1 fruit fly cellular context compared by ENCODE assay signal in the genomic region with DNA sequence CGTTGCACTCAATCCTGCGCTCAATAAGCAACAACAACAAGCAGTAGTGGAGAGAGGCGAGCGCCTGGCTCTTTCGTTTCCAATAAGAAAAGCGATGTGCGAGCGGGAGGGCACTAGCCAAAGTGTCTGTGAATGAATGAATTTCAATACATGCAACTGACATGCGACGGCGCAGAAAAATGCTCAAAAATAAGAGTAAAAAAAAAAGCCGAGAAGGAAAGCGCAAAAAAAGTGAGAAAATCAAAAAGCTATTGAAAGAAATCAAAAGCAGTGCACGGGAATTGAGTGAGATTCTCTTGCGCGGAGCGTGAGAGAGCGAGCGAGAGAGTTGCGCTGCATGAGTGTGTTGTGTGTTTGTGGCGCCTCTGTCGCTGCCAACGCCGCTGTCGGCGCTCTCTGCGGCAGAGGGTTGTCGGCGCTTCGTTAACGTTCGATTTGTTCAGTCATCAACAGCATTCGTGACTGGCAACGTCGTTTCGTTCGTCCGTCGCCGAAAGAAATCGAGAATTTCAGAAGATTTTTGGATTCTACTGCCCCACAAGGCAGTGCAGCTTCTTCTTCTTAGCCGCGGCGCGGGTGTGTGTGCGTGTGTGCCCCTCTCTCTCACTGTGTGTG.
A peak's percentile ranks its signal among the peaks of the same experiment; 100 is the strongest.
TF ChIP-seq lines count a peak whose summit lies in the region.

ct (plus strand) TSS at position 438 of the 615 bp plus-strand sequence.

TF ChIP-seq in whole organism, embryonic, 481 proteins besides CTCF, POLR2A, EP300 and RAD21 (continued from another document and continues in another):
- TF ChIP-seq CG11247 (GFP tag; IDR thresholded peaks at IDR 0.05; lab: Robert Waterston, UW) (no peak), HLHmδ (GFP tag; optimal IDR thresholded peaks at IDR 0.05; lab: Kevin White, UChicago) (no peak), Hr78 (GFP tag; optimal IDR thresholded peaks at IDR 0.05; lab: Kevin White, UChicago) (no peak), chinmo (GFP tag; IDR thresholded peaks at IDR 0.05; lab: Robert Waterston, UW; ENCODE audit: partially characterized antibody) (peak; percentile 83; the same call in 2 of the 4 replicates), CG9437 (GFP tag; optimal IDR thresholded peaks at IDR 0.05; lab: Kevin White, UChicago) (no peak), dati (GFP tag; IDR thresholded peaks at IDR 0.05; lab: Robert Waterston, UW) (no peak), row (GFP tag; IDR thresholded peaks at IDR 0.05; lab: Robert Waterston, UW) (no peak; the same call in 2 of the 3 replicates), CG32532 (GFP tag; IDR thresholded peaks at IDR 0.05; lab: Robert Waterston, UW) (no peak), Mrtf (GFP tag; IDR thresholded peaks at IDR 0.05; lab: Robert Waterston, UW) (no peak), ems (GFP tag; optimal IDR thresholded peaks at IDR 0.05; lab: Kevin White, UChicago) (no peak), Myb (GFP tag; optimal IDR thresholded peaks at IDR 0.05; lab: Kevin White, UChicago) (no peak), org-1 (GFP tag; optimal IDR thresholded peaks at IDR 0.05; lab: Kevin White, UChicago) (no peak), HmgZ (tag; optimal IDR thresholded peaks at IDR 0.05; lab: Kevin White, UChicago) (no peak), slbo (GFP tag; IDR thresholded peaks at IDR 0.05; lab: Robert Waterston, UW) (no peak), CG2129 (GFP tag; IDR thresholded peaks at IDR 0.05; lab: Robert Waterston, UW; ENCODE audit: partially characterized antibody) (no peak), CG31224 (GFP tag; IDR thresholded peaks at IDR 0.05; lab: Robert Waterston, UW) (no peak), HHEX (GFP tag; optimal IDR thresholded peaks at IDR 0.05; lab: Kevin White, UChicago) (no peak), CG11093 (GFP tag; IDR thresholded peaks at IDR 0.05; lab: Robert Waterston, UW) (no peak), Fer1 (GFP tag; optimal IDR thresholded peaks at IDR 0.05; lab: Kevin White, UChicago) (no peak), ab (GFP tag; optimal IDR thresholded peaks at IDR 0.05; lab: Kevin White, UChicago) (no peak), dmrt11E (tag; optimal IDR thresholded peaks at IDR 0.05; lab: Kevin White, UChicago) (no peak), Taf1 (GFP tag; IDR thresholded peaks at IDR 0.05; lab: Robert Waterston, UW) (no peak), CG10959 (GFP tag; IDR thresholded peaks at IDR 0.05; lab: Robert Waterston, UW) (no peak), CG18011 (GFP tag; optimal IDR thresholded peaks at IDR 0.05; lab: Kevin White, UChicago) (no peak), CG34224 (GFP tag; IDR thresholded peaks at IDR 0.05; lab: Robert Waterston, UW; ENCODE audit: partially characterized antibody) (0 out of 3 replicates have a peak, but pooled peaks have one; percentile 43), Sin3A (optimal IDR thresholded peaks at IDR 0.05; lab: Kevin White, UChicago) (no peak), ATbp (GFP tag; optimal IDR thresholded peaks at IDR 0.05; lab: Kevin White, UChicago) (no peak), CG12391 (tag; optimal IDR thresholded peaks at IDR 0.05; lab: Kevin White, UChicago) (no peak), tio (GFP tag; optimal IDR thresholded peaks at IDR 0.05; lab: Kevin White, UChicago) (no peak), Doc2 (GFP tag; IDR thresholded peaks at IDR 0.05; lab: Robert Waterston, UW) (no peak), CG1233 (GFP tag; optimal IDR thresholded peaks at IDR 0.05; lab: Kevin White, UChicago) (no peak), MESR4 (GFP tag; optimal IDR thresholded peaks at IDR 0.05; lab: Kevin White, UChicago) (no peak), Hr39 (optimal IDR thresholded peaks at IDR 0.05; lab: Kevin White, UChicago) (no peak), pb (GFP tag; optimal IDR thresholded peaks at IDR 0.05; lab: Kevin White, UChicago) (no peak), CG14014 (GFP tag; IDR thresholded peaks at IDR 0.05; lab: Robert Waterston, UW) (no peak), Stat92E (GFP tag; optimal IDR thresholded peaks at IDR 0.05; lab: Kevin White, UChicago) (no peak), NfI (GFP tag; optimal IDR thresholded peaks at IDR 0.05; lab: Kevin White, UChicago) (no peak), Side (GFP tag; optimal IDR thresholded peaks at IDR 0.05; lab: Kevin White, UChicago) (peak; percentile 26), Bdp1 (GFP tag; optimal IDR thresholded peaks at IDR 0.05; lab: Kevin White, UChicago) (no peak), ewg (GFP tag; optimal IDR thresholded peaks at IDR 0.05; lab: Kevin White, UChicago) (peak; percentile 52), mld (GFP tag; IDR thresholded peaks at IDR 0.05; lab: Robert Waterston, UW; ENCODE audit: partially characterized antibody) (peak; percentile 49; the same call in 1 of the 3 replicates), sima (GFP tag; optimal IDR thresholded peaks at IDR 0.05; lab: Kevin White, UChicago) (no peak), sens (GFP tag; lab: Kevin White, UChicago) (peak; percentile 81), CG8359 (GFP tag; optimal IDR thresholded peaks at IDR 0.05; lab: Kevin White, UChicago; ENCODE audit: borderline replicate concordance) (no peak), CG13287 (GFP tag; IDR thresholded peaks at IDR 0.05; lab: Robert Waterston, UW; ENCODE audit: partially characterized antibody) (peak; percentile 42; the same call in 1 of the 2 replicates), CG9817 (tag; optimal IDR thresholded peaks at IDR 0.05; lab: Kevin White, UChicago) (no peak), Max (GFP tag; optimal IDR thresholded peaks at IDR 0.05; lab: Kevin White, UChicago) (no peak), CG17802 (tag; optimal IDR thresholded peaks at IDR 0.05; lab: Kevin White, UChicago) (no peak), phol (tag; optimal IDR thresholded peaks at IDR 0.05; lab: Kevin White, UChicago) (no peak), CG43689 (GFP tag; IDR thresholded peaks at IDR 0.05; lab: Robert Waterston, UW) (no peak), CG4328 (GFP tag; optimal IDR thresholded peaks at IDR 0.05; lab: Kevin White, UChicago) (no peak), Xbp1 (GFP tag; optimal IDR thresholded peaks at IDR 0.05; lab: Kevin White, UChicago) (no peak), CG6813 (GFP tag; optimal IDR thresholded peaks at IDR 0.05; lab: Kevin White, UChicago) (no peak), disco-r (GFP tag; optimal IDR thresholded peaks at IDR 0.05; lab: Kevin White, UChicago) (no peak), crp (GFP tag; optimal IDR thresholded peaks at IDR 0.05; lab: Kevin White, UChicago) (no peak), Hr3 (GFP tag; optimal IDR thresholded peaks at IDR 0.05; lab: Kevin White, UChicago) (no peak), CG2712 (tag; optimal IDR thresholded peaks at IDR 0.05; lab: Kevin White, UChicago) (no peak), CG30020 (tag; optimal IDR thresholded peaks at IDR 0.05; lab: Kevin White, UChicago) (no peak), jing (GFP tag; optimal IDR thresholded peaks at IDR 0.05; lab: Kevin White, UChicago) (peak; percentile 14), Ssrp (tag; optimal IDR thresholded peaks at IDR 0.05; lab: Kevin White, UChicago) (no peak), CG30403 (GFP tag; optimal IDR thresholded peaks at IDR 0.05; lab: Kevin White, UChicago) (no peak), Scr (GFP tag; IDR thresholded peaks at IDR 0.05; lab: Robert Waterston, UW; ENCODE audit: partially characterized antibody) (peak; percentile 30; the same call in 1 of the 2 replicates), Dref (GFP tag; IDR thresholded peaks at IDR 0.05; lab: Robert Waterston, UW) (no peak), CG2889 (GFP tag; IDR thresholded peaks at IDR 0.05; lab: Robert Waterston, UW) (no peak), tgo (GFP tag; IDR thresholded peaks at IDR 0.05; lab: Robert Waterston, UW) (no peak), CG11696 (GFP tag; IDR thresholded peaks at IDR 0.05; lab: Robert Waterston, UW) (no peak), CG6683 (GFP tag; optimal IDR thresholded peaks at IDR 0.05; lab: Kevin White, UChicago) (no peak), Sry-β (GFP tag; optimal IDR thresholded peaks at IDR 0.05; lab: Kevin White, UChicago) (no peak), CG13894 (tag; optimal IDR thresholded peaks at IDR 0.05; lab: Kevin White, UChicago) (no peak), esg (GFP tag; conservative IDR thresholded peaks at IDR 0.05; lab: Robert Waterston, UW) (no peak), dm (GFP tag; optimal IDR thresholded peaks at IDR 0.05; lab: Kevin White, UChicago) (no peak), CG9876 (GFP tag; optimal IDR thresholded peaks at IDR 0.05; lab: Kevin White, UChicago) (no peak), tap (tag; optimal IDR thresholded peaks at IDR 0.05; lab: Kevin White, UChicago) (no peak), Atf3 (GFP tag; optimal IDR thresholded peaks at IDR 0.05; lab: Kevin White, UChicago) (no peak), CG2875 (GFP tag; optimal IDR thresholded peaks at IDR 0.05; lab: Kevin White, UChicago) (no peak), bbx (GFP tag; IDR thresholded peaks at IDR 0.05; lab: Robert Waterston, UW; ENCODE audit: partially characterized antibody) (peak; percentile 61; the same call in 1 of the 2 replicates), psq (GFP tag; optimal IDR thresholded peaks at IDR 0.05; lab: Kevin White, UChicago) (no peak), CG8388 (GFP tag; optimal IDR thresholded peaks at IDR 0.05; lab: Kevin White, UChicago) (no peak), CG18599 (GFP tag; optimal IDR thresholded peaks at IDR 0.05; lab: Kevin White, UChicago) (no peak), peb (GFP tag; IDR thresholded peaks at IDR 0.05; lab: Robert Waterston, UW) (no peak), luna (GFP tag; optimal IDR thresholded peaks at IDR 0.05; lab: Kevin White, UChicago) (no peak), toy (GFP tag; IDR thresholded peaks at IDR 0.05; lab: Robert Waterston, UW) (no peak), BtbVII (GFP tag; optimal IDR thresholded peaks at IDR 0.05; lab: Kevin White, UChicago) (no peak), btn (GFP tag; optimal IDR thresholded peaks at IDR 0.05; lab: Kevin White, UChicago) (no peak), CG17912 (GFP tag; optimal IDR thresholded peaks at IDR 0.05; lab: Kevin White, UChicago) (no peak), CG9609 (GFP tag; optimal IDR thresholded peaks at IDR 0.05; lab: Kevin White, UChicago) (no peak), CG12236 (GFP tag; optimal IDR thresholded peaks at IDR 0.05; lab: Kevin White, UChicago) (no peak), Med (GFP tag; lab: Kevin White, UChicago) (peak; percentile 72), CG8281 (tag; optimal IDR thresholded peaks at IDR 0.05; lab: Kevin White, UChicago) (no peak), CG12104 (GFP tag; optimal IDR thresholded peaks at IDR 0.05; lab: Kevin White, UChicago) (no peak), CG18262 (tag; optimal IDR thresholded peaks at IDR 0.05; lab: Kevin White, UChicago) (no peak), Ada2b (GFP tag; IDR thresholded peaks at IDR 0.05; lab: Robert Waterston, UW) (no peak), hth (optimal IDR thresholded peaks at IDR 0.05; lab: Kevin White, UChicago) (no peak), CG11723 (GFP tag; optimal IDR thresholded peaks at IDR 0.05; lab: Kevin White, UChicago) (no peak), H2.0 (GFP tag; IDR thresholded peaks at IDR 0.05; lab: Robert Waterston, UW) (no peak), kah (GFP tag; optimal IDR thresholded peaks at IDR 0.05; lab: Kevin White, UChicago) (no peak), CG32767 (GFP tag; IDR thresholded peaks at IDR 0.05; lab: Robert Waterston, UW) (no peak), sens-2 (GFP tag; IDR thresholded peaks at IDR 0.05; lab: Robert Waterston, UW) (no peak), CG7556 (GFP tag; optimal IDR thresholded peaks at IDR 0.05; lab: Kevin White, UChicago) (no peak), z (GFP tag; IDR thresholded peaks at IDR 0.05; lab: Robert Waterston, UW) (peak; percentile 98), BEAF-32 (GFP tag; optimal IDR thresholded peaks at IDR 0.05; lab: Kevin White, UChicago) (no peak), sob (GFP tag; IDR thresholded peaks at IDR 0.05; lab: Robert Waterston, UW) (no peak), dysf (GFP tag; IDR thresholded peaks at IDR 0.05; lab: Robert Waterston, UW) (no peak), sim (GFP tag; IDR thresholded peaks at IDR 0.05; lab: Robert Waterston, UW) (no peak), aop (GFP tag; IDR thresholded peaks at IDR 0.05; lab: Robert Waterston, UW) (no peak), CG5245 (GFP tag; optimal IDR thresholded peaks at IDR 0.05; lab: Kevin White, UChicago) (no peak), CG17568 (GFP tag; optimal IDR thresholded peaks at IDR 0.05; lab: Kevin White, UChicago) (no peak), CG10267 (tag; optimal IDR thresholded peaks at IDR 0.05; lab: Kevin White, UChicago) (no peak), CG15696 (tag; optimal IDR thresholded peaks at IDR 0.05; lab: Kevin White, UChicago) (no peak), CG3163 (GFP tag; optimal IDR thresholded peaks at IDR 0.05; lab: Kevin White, UChicago) (no peak), yki (optimal IDR thresholded peaks at IDR 0.05; lab: Kevin White, UChicago) (peak; percentile 18), CG2116 (GFP tag; optimal IDR thresholded peaks at IDR 0.05; lab: Kevin White, UChicago) (no peak), pros (GFP tag; optimal IDR thresholded peaks at IDR 0.05; lab: Kevin White, UChicago) (peak; percentile 24), CG2199 (GFP tag; IDR thresholded peaks at IDR 0.05; lab: Robert Waterston, UW) (0 out of 3 replicates have a peak, but pooled peaks have one; percentile 54), Fer2 (tag; optimal IDR thresholded peaks at IDR 0.05; lab: Kevin White, UChicago) (no peak), CG12769 (tag; optimal IDR thresholded peaks at IDR 0.05; lab: Kevin White, UChicago) (no peak), CG31388 (GFP tag; optimal IDR thresholded peaks at IDR 0.05; lab: Kevin White, UChicago) (no peak), Sry-δ (GFP tag; optimal IDR thresholded peaks at IDR 0.05; lab: Kevin White, UChicago) (no peak), da (GFP tag; optimal IDR thresholded peaks at IDR 0.05; lab: Kevin White, UChicago) (no peak), lov (optimal IDR thresholded peaks at IDR 0.05; lab: Kevin White, UChicago) (no peak), lov (GFP tag; IDR thresholded peaks at IDR 0.05; lab: Robert Waterston, UW) (no peak), sd (tag; optimal IDR thresholded peaks at IDR 0.05; lab: Kevin White, UChicago) (no peak), en (GFP tag; optimal IDR thresholded peaks at IDR 0.05; lab: Kevin White, UChicago) (no peak), H15 (GFP tag; IDR thresholded peaks at IDR 0.05; lab: Robert Waterston, UW) (no peak), Bgb (GFP tag; IDR thresholded peaks at IDR 0.05; lab: Robert Waterston, UW; ENCODE audit: partially characterized antibody) (peak; percentile 58; the same call in 1 of the 2 replicates), CG15479 (GFP tag; optimal IDR thresholded peaks at IDR 0.05; lab: Kevin White, UChicago) (peak; percentile 66), Deaf1 (tag; optimal IDR thresholded peaks at IDR 0.05; lab: Kevin White, UChicago) (peak; percentile 86), corto (GFP tag; optimal IDR thresholded peaks at IDR 0.05; lab: Kevin White, UChicago) (no peak), CG3726 (GFP tag; IDR thresholded peaks at IDR 0.05; lab: Robert Waterston, UW) (no peak)
